Worm (Caenorhabditis elegans) whole organism, mixed stage, embryonic: ENCODE data around the gene K02E7.1.

Experiments
- ceh-39 ChIP-seq: fragments of 150-350 bp; optimal IDR thresholded peaks from 2 replicates; lab custom pipeline; 2014; ENCODE audit warnings: missing biosample characterization, missing genetic modification characterization
- cnd-1 ChIP-seq: fragments of 200-800 bp; sonication (Bioruptor generic); optimal IDR thresholded peaks from 2 replicates; lab custom pipeline; 2018; ENCODE audit warnings: mild to moderate bottlenecking, missing genetic modification characterization, missing compliant biosample characterization
- elt-3 ChIP-seq: fragments of 150-350 bp; optimal IDR thresholded peaks from 2 replicates; lab custom pipeline; 2014; ENCODE audit warnings: missing biosample characterization, missing genetic modification characterization
- lin-13 ChIP-seq: fragments of 150-350 bp; optimal IDR thresholded peaks from 2 replicates; lab custom pipeline; 2014; ENCODE audit warnings: missing biosample characterization, missing genetic modification characterization
- lsy-2 ChIP-seq: fragments of 150-350 bp; optimal IDR thresholded peaks from 2 replicates; lab custom pipeline; 2014; ENCODE audit warnings: missing biosample characterization, missing genetic modification characterization
- nhr-12 ChIP-seq: fragments of 150-350 bp; optimal IDR thresholded peaks from 2 replicates; lab custom pipeline; 2014; ENCODE audit warnings: missing biosample characterization, missing genetic modification characterization
- nhr-237 ChIP-seq: fragments of 150-350 bp; optimal IDR thresholded peaks from 2 replicates; lab custom pipeline; 2014; ENCODE audit warnings: missing biosample characterization, missing genetic modification characterization
- nhr-28 ChIP-seq: fragments of 150-350 bp; optimal IDR thresholded peaks from 2 replicates; lab custom pipeline; 2014; ENCODE audit warnings: missing biosample characterization, missing genetic modification characterization
- pha-4 ChIP-seq: fragments of 150-350 bp; optimal IDR thresholded peaks from 2 replicates; lab custom pipeline; 2018; ENCODE audit warnings: missing biosample characterization, missing genetic modification reagents, missing genetic modification characterization
- snpc-4 ChIP-seq: fragments of 150-350 bp; optimal IDR thresholded peaks from 2 replicates; lab custom pipeline; 2014; ENCODE audit warnings: missing biosample characterization, missing genetic modification characterization
- unc-39 ChIP-seq: fragments of 150-350 bp; optimal IDR thresholded peaks from 2 replicates; lab custom pipeline; 2014; ENCODE audit warnings: missing biosample characterization, missing genetic modification characterization
- unc-62 ChIP-seq: fragments of 150-350 bp; optimal IDR thresholded peaks from 2 replicates; lab custom pipeline; 2014; ENCODE audit warnings: missing biosample characterization, missing genetic modification reagents, missing genetic modification characterization
- ztf-11 ChIP-seq: fragments of 150-350 bp; optimal IDR thresholded peaks from 2 replicates; lab custom pipeline; 2014; ENCODE audit warnings: missing biosample characterization, missing genetic modification characterization

ce11 chrII:1124757-1125156 lies 41.8 kb downstream of the K02E7.1 start:
- TF ChIP-seq ztf-11 (tag; lab: Kevin White, UChicago) (no peak), nhr-237 (tag; lab: Kevin White, UChicago) (no peak), lin-13 (no peak), lsy-2 (tag; lab: Kevin White, UChicago) (no peak), unc-39 (tag; lab: Kevin White, UChicago) (no peak), pha-4 (tag; lab: Kevin White, UChicago) (no peak), nhr-28 (no peak), unc-62 (no peak), elt-3 (no peak), nhr-12 (tag; lab: Kevin White, UChicago) (no peak), cnd-1 (no peak), ceh-39 (tag; lab: Kevin White, UChicago) (no peak), snpc-4 (tag; lab: Kevin White, UChicago) (no peak)
